Fruit fly (Drosophila melanogaster) whole organism, wandering third instar larva: ENCODE measurements around the gene NAAT1.

Experiments used
- Abd-B ChIP-seq: fragments of >200 bp; optimal IDR thresholded peaks from 2 replicates; lab custom pipeline; 2017; ENCODE audit warnings: missing biosample characterization, missing genetic modification characterization
- CG32264 ChIP-seq: fragments of 200-800 bp; sonication (Bioruptor generic); optimal IDR thresholded peaks from 2 replicates; lab custom pipeline; 2016; ENCODE audit warnings: missing biosample characterization, missing genetic modification characterization
- CG9705 ChIP-seq: fragments of 200-800 bp; sonication (Bioruptor generic); optimal IDR thresholded peaks from 2 replicates; lab custom pipeline; 2018; ENCODE audit warnings: missing biosample characterization, mild to moderate bottlenecking, missing genetic modification characterization
- CrebA ChIP-seq: fragments of 200-800 bp; sonication (Bioruptor generic); optimal IDR thresholded peaks from 2 replicates; lab custom pipeline; 2016; ENCODE audit warnings: missing biosample characterization, mild to moderate bottlenecking, missing genetic modification characterization, borderline replicate concordance
- Dfd ChIP-seq: fragments of >200 bp; optimal IDR thresholded peaks from 2 replicates; lab custom pipeline; 2017; ENCODE audit warnings: missing biosample characterization, missing genetic modification characterization
- Dif ChIP-seq: fragments of 200-275, 200-300 bp; sonication (Bioruptor generic); optimal IDR thresholded peaks from 2 replicates; lab custom pipeline; 2018; ENCODE audit warnings: missing biosample characterization, missing genetic modification characterization; ENCODE audit not compliant: partially characterized antibody
- GATAd ChIP-seq: sonication (Bioruptor generic); optimal IDR thresholded peaks from 2 replicates; lab custom pipeline; 2016; ENCODE audit warnings: missing biosample characterization, missing genetic modification characterization
- HLH106 ChIP-seq: fragments of 200-800 bp; optimal IDR thresholded peaks from 3 replicates; lab custom pipeline; 2019; ENCODE audit warnings: missing biosample characterization, mild to moderate bottlenecking, missing genetic modification characterization, moderate library complexity
- Hnf4 ChIP-seq: fragments of 200-800 bp; sonication (Bioruptor generic); optimal IDR thresholded peaks from 2 replicates; lab custom pipeline; 2016; ENCODE audit warnings: missing biosample characterization, mild to moderate bottlenecking, missing genetic modification characterization
- Hr78 ChIP-seq: fragments of >200 bp; optimal IDR thresholded peaks from 2 replicates; lab custom pipeline; 2017; ENCODE audit warnings: missing biosample characterization, missing genetic modification characterization
- Mio ChIP-seq: sonication (Bioruptor generic); optimal IDR thresholded peaks from 2 replicates; lab custom pipeline; 2016; ENCODE audit warnings: missing biosample characterization, missing genetic modification characterization
- Myc ChIP-seq: fragments of >200 bp; optimal IDR thresholded peaks from 2 replicates; lab custom pipeline; 2017
- N ChIP-seq: fragments of >200 bp; optimal IDR thresholded peaks from 2 replicates; lab custom pipeline; 2018; ENCODE audit warnings: missing biosample characterization, missing external identifiers, missing genetic modification characterization
- Rel ChIP-seq, 2 experiments: fragments of 200-800 bp; sonication (Bioruptor generic) in 1 of 2; optimal IDR thresholded peaks; 2 replicates in 1 of 2; 3 replicates in 1 of 2; lab custom pipeline; 2016 to 2019; ENCODE audit warnings: mild to moderate bottlenecking in 2 of 2, missing biosample characterization in 2 of 2, missing genetic modification characterization in 2 of 2, moderate library complexity in 1 of 2
- Sp1 ChIP-seq: fragments of 200-800 bp; sonication (Bioruptor generic); optimal IDR thresholded peaks from 3 replicates; lab custom pipeline; 2019; ENCODE audit warnings: missing biosample characterization, mild to moderate bottlenecking, missing genetic modification characterization, moderate library complexity
- Vsx2 ChIP-seq: fragments of 200-300, 225-300 bp; sonication (Bioruptor generic); optimal IDR thresholded peaks from 2 replicates; lab custom pipeline; 2018; ENCODE audit warnings: missing biosample characterization, missing genetic modification characterization; ENCODE audit not compliant: partially characterized antibody
- br ChIP-seq: fragments of 200-800 bp; sonication (Bioruptor generic); optimal IDR thresholded peaks from 2 replicates; lab custom pipeline; 2016; ENCODE audit warnings: missing biosample characterization, missing genetic modification characterization
- brk ChIP-seq: fragments of 200-800 bp; sonication (Bioruptor generic); optimal IDR thresholded peaks from 2 replicates; lab custom pipeline; 2016; ENCODE audit warnings: missing biosample characterization, mild to moderate bottlenecking, missing genetic modification characterization
- dl ChIP-seq, 2 experiments: fragments of 175-275, 200-275 bp in 1 of 2; fragments of 200-275 bp in 1 of 2; sonication (Bioruptor generic); optimal IDR thresholded peaks; lab custom pipeline; 2018; ENCODE audit warnings: mild to moderate bottlenecking in 2 of 2, missing biosample characterization in 2 of 2, missing genetic modification characterization in 2 of 2, moderate library complexity in 2 of 2; ENCODE audit not compliant: partially characterized antibody in 2 of 2, insufficient read depth in 1 of 2
- dmrt93B ChIP-seq: fragments of 200-800 bp; sonication (Bioruptor generic); optimal IDR thresholded peaks from 2 replicates; lab custom pipeline; 2018; ENCODE audit warnings: missing biosample characterization, mild to moderate bottlenecking, missing genetic modification characterization
- ey ChIP-seq: fragments of 200-800 bp; sonication (Bioruptor generic); optimal IDR thresholded peaks from 2 replicates; lab custom pipeline; 2016; ENCODE audit warnings: missing biosample characterization, missing genetic modification characterization
- fru ChIP-seq: fragments of 200-800 bp; sonication (Bioruptor generic); optimal IDR thresholded peaks from 3 replicates; lab custom pipeline; 2016; ENCODE audit warnings: missing biosample characterization, mild to moderate bottlenecking, missing genetic modification characterization
- h ChIP-seq: fragments of 200-800 bp; sonication (Bioruptor generic); optimal IDR thresholded peaks from 3 replicates; lab custom pipeline; 2016; ENCODE audit warnings: missing biosample characterization, mild to moderate bottlenecking, missing genetic modification characterization
- jim ChIP-seq: fragments of 175-275, 200-325 bp; sonication (Bioruptor generic); optimal IDR thresholded peaks from 2 replicates; lab custom pipeline; 2016; ENCODE audit warnings: missing biosample characterization, mild to moderate bottlenecking, missing genetic modification characterization
- pan ChIP-seq: fragments of >200 bp; optimal IDR thresholded peaks from 2 replicates; lab custom pipeline; 2017
- psq ChIP-seq: fragments of 200-800 bp; sonication (Bioruptor generic); optimal IDR thresholded peaks from 3 replicates; lab custom pipeline; 2017; ENCODE audit warnings: missing biosample characterization, mild to moderate bottlenecking, missing genetic modification characterization, moderate library complexity
- rgr ChIP-seq: fragments of 200-800 bp; sonication (Bioruptor generic); optimal IDR thresholded peaks from 3 replicates; lab custom pipeline; 2016; ENCODE audit warnings: missing biosample characterization, mild to moderate bottlenecking, missing genetic modification characterization
- sage ChIP-seq: fragments of 200-800 bp; sonication (Bioruptor generic); optimal IDR thresholded peaks from 2 replicates; lab custom pipeline; 2016; ENCODE audit warnings: missing biosample characterization, mild to moderate bottlenecking, missing genetic modification characterization
- sv ChIP-seq: fragments of 200-800 bp; sonication (Bioruptor generic); optimal IDR thresholded peaks from 3 replicates; lab custom pipeline; 2016; ENCODE audit warnings: missing biosample characterization, missing genetic modification characterization
- tai ChIP-seq: sonication (Bioruptor generic); optimal IDR thresholded peaks from 2 replicates; lab custom pipeline; 2016; ENCODE audit warnings: missing biosample characterization, missing genetic modification characterization
- woc ChIP-seq: sonication (Bioruptor generic); optimal IDR thresholded peaks from 2 replicates; lab custom pipeline; 2016; ENCODE audit warnings: missing biosample characterization, mild to moderate bottlenecking, missing genetic modification characterization

The NAAT1 gene

dm6 chrX:5408869-5409268 is 1.8 kb downstream of the NAAT1 start:
- TF ChIP-seq sage (GFP tag; lab: Kevin White, UChicago) (no peak), Myc (lab: Kevin White, UChicago) (no peak), rgr (GFP tag; lab: Kevin White, UChicago) (peak; percentile 14), Abd-B (GFP tag; lab: Kevin White, UChicago) (no peak), h (peak; percentile 18)

- TF ChIP-seq Dfd (peak; percentile 12), pan (lab: Kevin White, UChicago) (no peak)
Observed at dm6 chrX:5382539-5382938, 28.1 kb downstream of the NAAT1 start.

- TF ChIP-seq brk (GFP tag; lab: Kevin White, UChicago) (no peak), ey (no peak), Hr78 (no peak), CrebA (GFP tag; lab: Kevin White, UChicago) (no peak), Mio (GFP tag; lab: Kevin White, UChicago) (no peak), sv (GFP tag; lab: Kevin White, UChicago) (no peak), Vsx2 (no peak), N (no peak), pan (lab: Kevin White, UChicago) (no peak), Dif (no peak), jim (no peak), h (no peak), tai (no peak), dl (GFP tag; optimal IDR thresholded peaks at IDR 0.05; lab: Kevin White, UChicago; ENCODE audit: insufficient read depth in 1 of 2, partially characterized antibody in 2 of 2) (no peak), CG9705 (GFP tag; lab: Kevin White, UChicago) (no peak), Abd-B (GFP tag; lab: Kevin White, UChicago) (no peak), Sp1 (GFP tag; lab: Kevin White, UChicago) (no peak), psq (no peak), HLH106 (no peak)
Observed at dm6 chrX:5364031-5364430, 46.6 kb downstream of the NAAT1 start.

- TF ChIP-seq CG9705 (GFP tag; lab: Kevin White, UChicago) (no peak), sv (GFP tag; lab: Kevin White, UChicago) (no peak), GATAd (GFP tag; lab: Kevin White, UChicago) (no peak), h (no peak), CG32264 (GFP tag; lab: Kevin White, UChicago) (no peak), pan (lab: Kevin White, UChicago) (no peak)
Observed at dm6 chrX:5363116-5363515, 47.5 kb downstream of the NAAT1 start.

- TF ChIP-seq sv (GFP tag; lab: Kevin White, UChicago) (no peak), dl (GFP tag; optimal IDR thresholded peaks at IDR 0.05; lab: Kevin White, UChicago; ENCODE audit: insufficient read depth in 1 of 2, partially characterized antibody in 2 of 2) (no peak), Mio (GFP tag; lab: Kevin White, UChicago) (no peak), Hnf4 (GFP tag; lab: Kevin White, UChicago) (no peak), Vsx2 (no peak), brk (GFP tag; lab: Kevin White, UChicago) (no peak), br (GFP tag; lab: Kevin White, UChicago) (no peak), woc (GFP tag; lab: Kevin White, UChicago) (no peak), fru (GFP tag; lab: Kevin White, UChicago) (no peak), CrebA (GFP tag; lab: Kevin White, UChicago) (no peak), dmrt93B (GFP tag; lab: Kevin White, UChicago) (no peak), N (no peak), pan (lab: Kevin White, UChicago) (no peak), CG32264 (GFP tag; lab: Kevin White, UChicago) (no peak), Rel (GFP tag; optimal IDR thresholded peaks at IDR 0.05; lab: Kevin White, UChicago) (no peak), Rel (tag; optimal IDR thresholded peaks at IDR 0.05; lab: Kevin White, UChicago) (no peak), psq (no peak)
Observed at dm6 chrX:5358813-5359212, 51.8 kb downstream of the NAAT1 start.

dm6 chrX:5357035-5357434 is 53.6 kb downstream of the NAAT1 start:
- TF ChIP-seq brk (GFP tag; lab: Kevin White, UChicago), result no peak
